Fruit fly (Drosophila melanogaster): ENCODE measurements around the gene CG1737.
A peak's percentile ranks its signal among the peaks of the same experiment; 100 is the strongest.

CG1737 gene

dm6 chrX:11370792-11371191, 20.4 kb downstream of the CG1737 start (continued):
- TF ChIP-seq BEAF-32 (GFP tag; optimal IDR thresholded peaks at IDR 0.05), result no peak
- TF ChIP-seq CG31388 (GFP tag; optimal IDR thresholded peaks at IDR 0.05), result no peak
- TF ChIP-seq CG10979 (tag; optimal IDR thresholded peaks at IDR 0.05), result peak; percentile 19
- TF ChIP-seq CG2129 (GFP tag; IDR thresholded peaks at IDR 0.05; ENCODE audit: partially characterized antibody), result no peak
- 0 out of 2 replicates have a peak, but pooled peaks have one; percentile 21 for TF ChIP-seq CG10959 (GFP tag; IDR thresholded peaks at IDR 0.05)
- no peak for TF ChIP-seq CG18619 (GFP tag; optimal IDR thresholded peaks at IDR 0.05)
- no peak for TF ChIP-seq corto (GFP tag; optimal IDR thresholded peaks at IDR 0.05)
- TF ChIP-seq dpn (GFP tag; optimal IDR thresholded peaks at IDR 0.05), result no peak
- no peak for TF ChIP-seq CG11398 (GFP tag; optimal IDR thresholded peaks at IDR 0.05)
- TF ChIP-seq nerfin-2 (GFP tag; IDR thresholded peaks at IDR 0.05; ENCODE audit: partially characterized antibody), result no peak
- no peak for TF ChIP-seq CG5180 (GFP tag; optimal IDR thresholded peaks at IDR 0.05)
- TF ChIP-seq cad (GFP tag; optimal IDR thresholded peaks at IDR 0.05), result no peak
- TF ChIP-seq cwo (GFP tag; optimal IDR thresholded peaks at IDR 0.05), result no peak
- no peak for TF ChIP-seq HLH54F (GFP tag; optimal IDR thresholded peaks at IDR 0.05)
- no peak for TF ChIP-seq Lim3 (GFP tag; IDR thresholded peaks at IDR 0.05)
- no peak for TF ChIP-seq jing (GFP tag; optimal IDR thresholded peaks at IDR 0.05)
- peak; percentile 15 for TF ChIP-seq CG18599 (GFP tag; optimal IDR thresholded peaks at IDR 0.05)
- peak in 1 of 2 experiments; percentile 5 for TF ChIP-seq Dfd (GFP tag; optimal IDR thresholded peaks at IDR 0.05)
- no peak for TF ChIP-seq CG12391 (tag; optimal IDR thresholded peaks at IDR 0.05)
- no peak for TF ChIP-seq Hmx (GFP tag; optimal IDR thresholded peaks at IDR 0.05)
- TF ChIP-seq Taf1 (GFP tag; IDR thresholded peaks at IDR 0.05), result peak; percentile 54; the same call in 1 of the 2 replicates
- TF ChIP-seq sim (GFP tag; IDR thresholded peaks at IDR 0.05), result no peak
- TF ChIP-seq lilli (GFP tag; optimal IDR thresholded peaks at IDR 0.05), result peak; percentile 30
- no peak for TF ChIP-seq CG12744 (GFP tag; optimal IDR thresholded peaks at IDR 0.05)
- no peak for TF ChIP-seq otp (GFP tag; IDR thresholded peaks at IDR 0.05)
- TF ChIP-seq toy (GFP tag; IDR thresholded peaks at IDR 0.05), result no peak
- TF ChIP-seq lab (GFP tag; optimal IDR thresholded peaks at IDR 0.05), result peak; percentile 16
- TF ChIP-seq CG5245 (GFP tag; optimal IDR thresholded peaks at IDR 0.05), result no peak
- no peak for TF ChIP-seq Sox100B (GFP tag; optimal IDR thresholded peaks at IDR 0.05)
- 0 out of 2 replicates have a peak, but pooled peaks have one; percentile 41 for TF ChIP-seq ranshi (GFP tag; IDR thresholded peaks at IDR 0.05)
- peak; percentile 3 for TF ChIP-seq Meics (GFP tag; optimal IDR thresholded peaks at IDR 0.05)
- no peak for TF ChIP-seq Adf1 (GFP tag; IDR thresholded peaks at IDR 0.05)
- TF ChIP-seq odd (GFP tag; optimal IDR thresholded peaks at IDR 0.05), result no peak
- no peak for TF ChIP-seq chm (GFP tag; IDR thresholded peaks at IDR 0.05)
- peak; percentile 28; the same call in 1 of the 2 replicates for TF ChIP-seq seq (GFP tag; IDR thresholded peaks at IDR 0.05)
- TF ChIP-seq CG2202 (tag; optimal IDR thresholded peaks at IDR 0.05), result no peak
- TF ChIP-seq CG7357 (GFP tag; IDR thresholded peaks at IDR 0.05), result peak; percentile 56; the same call in 2 of the 3 replicates
- no peak for TF ChIP-seq HHEX (GFP tag; optimal IDR thresholded peaks at IDR 0.05)
- TF ChIP-seq slbo (GFP tag; IDR thresholded peaks at IDR 0.05), result peak; percentile 60
- TF ChIP-seq ara (GFP tag; IDR thresholded peaks at IDR 0.05), result no peak
- TF ChIP-seq CG32772 (GFP tag; IDR thresholded peaks at IDR 0.05), result peak; percentile 30; the same call in 1 of the 2 replicates
- no peak for TF ChIP-seq GATAe (GFP tag; conservative IDR thresholded peaks at IDR 0.05)
- no peak for TF ChIP-seq oc (tag; optimal IDR thresholded peaks at IDR 0.05)
- TF ChIP-seq peb (GFP tag; IDR thresholded peaks at IDR 0.05), result no peak
- no peak for TF ChIP-seq CG7786 (GFP tag; optimal IDR thresholded peaks at IDR 0.05)
- TF ChIP-seq CG9215 (GFP tag; IDR thresholded peaks at IDR 0.05), result 0 out of 2 replicates have a peak, but pooled peaks have one; percentile 14
- no peak for TF ChIP-seq CG1602 (GFP tag; optimal IDR thresholded peaks at IDR 0.05)
- no peak for TF ChIP-seq CG42726 (GFP tag; IDR thresholded peaks at IDR 0.05; ENCODE audit: partially characterized antibody)
- peak; percentile 6 for TF ChIP-seq Xbp1 (GFP tag; optimal IDR thresholded peaks at IDR 0.05)
- TF ChIP-seq pfk (GFP tag; optimal IDR thresholded peaks at IDR 0.05), result no peak
- TF ChIP-seq jigr1 (GFP tag; IDR thresholded peaks at IDR 0.05), result 0 out of 3 replicates have a peak, but pooled peaks have one; percentile 15
